Fruit fly (Drosophila melanogaster) whole organism, embryonic: ENCODE results near the gene ZnT77C.
A peak's percentile ranks its signal among the peaks of the same experiment; 100 is the strongest.

Experiments used
- Aef1 ChIP-seq: fragments of 200-800 bp; sonication (Bioruptor generic); IDR thresholded peaks from 3 replicates; pipeline ENCODE4 v1.3.6; 2022; ENCODE audit warnings: missing biosample characterization, missing genetic modification characterization
- Atf3 ChIP-seq: fragments of 200-800 bp; sonication (Bioruptor generic); optimal IDR thresholded peaks from 3 replicates; lab custom pipeline; 2016; ENCODE audit warnings: missing biosample characterization, missing genetic modification characterization
- Bteb2 ChIP-seq: fragments of 200-800 bp; sonication (Bioruptor generic); optimal IDR thresholded peaks from 2 replicates; lab custom pipeline; 2016; ENCODE audit warnings: missing biosample characterization, missing genetic modification characterization
- CG12219 ChIP-seq: fragments of 200-800 bp; sonication (Bioruptor generic); optimal IDR thresholded peaks from 3 replicates; lab custom pipeline; 2018; ENCODE audit warnings: missing biosample characterization, mild to moderate bottlenecking, missing genetic modification characterization
- CG1233 ChIP-seq: fragments of 200-800 bp; sonication (Bioruptor generic); optimal IDR thresholded peaks from 4 replicates; lab custom pipeline; 2018; ENCODE audit warnings: missing biosample characterization, mild to moderate bottlenecking, missing genetic modification characterization
- CG13424 ChIP-seq: fragments of 200-800 bp; sonication (Bioruptor generic); optimal IDR thresholded peaks from 2 replicates; lab custom pipeline; 2019; ENCODE audit warnings: missing biosample characterization, mild to moderate bottlenecking, missing genetic modification characterization, moderate library complexity
- CG14441 ChIP-seq: fragments of 200-800 bp; sonication (Bioruptor generic); IDR thresholded peaks from 2 replicates; pipeline ENCODE4 v1.3.6; 2022; ENCODE audit warnings: missing biosample characterization, missing genetic modification characterization
- CG14965 ChIP-seq: fragments of 200-800 bp; sonication (Bioruptor generic); optimal IDR thresholded peaks from 2 replicates; lab custom pipeline; 2016; ENCODE audit warnings: missing biosample characterization, missing genetic modification characterization, borderline replicate concordance
- CG16863 ChIP-seq: fragments of 200-800 bp; sonication (Bioruptor generic); optimal IDR thresholded peaks from 3 replicates; lab custom pipeline; 2016; ENCODE audit warnings: missing biosample characterization, missing genetic modification characterization
- CG17568 ChIP-seq: fragments of 200-800 bp; sonication (Bioruptor generic); optimal IDR thresholded peaks from 2 replicates; lab custom pipeline; 2018; ENCODE audit warnings: missing biosample characterization, mild to moderate bottlenecking, missing genetic modification characterization, moderate library complexity
- CG1832 ChIP-seq: fragments of 200-800 bp; sonication (Bioruptor generic); optimal IDR thresholded peaks from 2 replicates; lab custom pipeline; 2017; ENCODE audit warnings: missing biosample characterization, mild to moderate bottlenecking, missing genetic modification characterization, inconsistent platforms
- CG18476 ChIP-seq: fragments of 200-800 bp; sonication (Bioruptor generic); optimal IDR thresholded peaks from 2 replicates; lab custom pipeline; 2016; ENCODE audit warnings: missing biosample characterization, mild to moderate bottlenecking, missing genetic modification characterization
- CG2678 ChIP-seq: fragments of 200-800 bp; sonication (Bioruptor generic); optimal IDR thresholded peaks from 3 replicates; lab custom pipeline; 2019; ENCODE audit warnings: missing biosample characterization, mild to moderate bottlenecking, missing genetic modification characterization, moderate library complexity
- CG32767 ChIP-seq: fragments of 200-800 bp; sonication (Bioruptor generic); IDR thresholded peaks from 2 replicates; pipeline ENCODE4 v1.3.6; 2022; ENCODE audit warnings: missing biosample characterization, missing genetic modification characterization
- CG34376 ChIP-seq: fragments of 200-800 bp; sonication (Bioruptor generic); optimal IDR thresholded peaks from 2 replicates; lab custom pipeline; 2018; ENCODE audit warnings: missing biosample characterization, mild to moderate bottlenecking, missing genetic modification characterization
- CG34422 ChIP-seq: fragments of 200-800 bp; sonication (Bioruptor generic); IDR thresholded peaks from 3 replicates; pipeline ENCODE4 v1.3.6; 2022; ENCODE audit warnings: missing biosample characterization, missing genetic modification characterization
- CG5245 ChIP-seq: fragments of 200-800 bp; sonication (Bioruptor generic); optimal IDR thresholded peaks from 3 replicates; lab custom pipeline; 2016; ENCODE audit warnings: missing biosample characterization, missing genetic modification characterization
- CG8359 ChIP-seq: fragments of 200-800 bp; sonication (Bioruptor generic); optimal IDR thresholded peaks from 2 replicates; lab custom pipeline; 2017; ENCODE audit warnings: missing biosample characterization, mild to moderate bottlenecking, missing genetic modification characterization, borderline replicate concordance
- CG9215 ChIP-seq: fragments of 200-800 bp; sonication (Bioruptor generic); IDR thresholded peaks from 2 replicates; pipeline ENCODE4 v1.3.6; 2022; ENCODE audit warnings: missing biosample characterization, missing genetic modification characterization
- CkIIα-i1 ChIP-seq: fragments of 200-800 bp; sonication (Bioruptor generic); IDR thresholded peaks from 2 replicates; pipeline ENCODE4 v1.3.6; 2022; ENCODE audit warnings: missing biosample characterization, missing genetic modification characterization
- Dad ChIP-seq: fragments of 200-800 bp; sonication (Bioruptor generic); optimal IDR thresholded peaks from 3 replicates; lab custom pipeline; 2016; ENCODE audit warnings: missing biosample characterization, missing genetic modification characterization
- Deaf1 ChIP-seq: fragments of 200-800 bp; optimal IDR thresholded peaks from 3 replicates; lab custom pipeline; 2019; ENCODE audit warnings: missing biosample characterization, mild to moderate bottlenecking, missing genetic modification characterization, moderate library complexity
- Dek ChIP-seq: fragments of 200-800 bp; sonication (Bioruptor generic); optimal IDR thresholded peaks from 3 replicates; lab custom pipeline; 2019; ENCODE audit warnings: missing biosample characterization, mild to moderate bottlenecking, missing genetic modification characterization, moderate library complexity
- Drgx ChIP-seq: fragments of 200-800 bp; sonication (Bioruptor generic); IDR thresholded peaks from 2 replicates; pipeline ENCODE4 v1.3.6; 2022; ENCODE audit warnings: missing biosample characterization, missing genetic modification characterization
- Gug ChIP-seq: fragments of 200-800 bp; sonication (Bioruptor generic); IDR thresholded peaks from 4 replicates; pipeline ENCODE4 v1.3.6; 2022; ENCODE audit warnings: missing biosample characterization, missing genetic modification characterization
- Hmr ChIP-seq: fragments of 200-800 bp; sonication (Bioruptor generic); optimal IDR thresholded peaks from 3 replicates; lab custom pipeline; 2017; ENCODE audit warnings: mild to moderate bottlenecking, missing biosample characterization, missing genetic modification reagents, missing genetic modification characterization
- Kr ChIP-seq: fragments of 200-800 bp; sonication (Bioruptor generic); optimal IDR thresholded peaks from 2 replicates; lab custom pipeline; 2017; ENCODE audit warnings: missing biosample characterization, mild to moderate bottlenecking, missing genetic modification characterization
- MESR4 ChIP-seq: fragments of 200-800 bp; sonication (Bioruptor generic); optimal IDR thresholded peaks from 2 replicates; lab custom pipeline; 2018; ENCODE audit warnings: missing biosample characterization, mild to moderate bottlenecking, missing genetic modification characterization, moderate library complexity
- Neu2 ChIP-seq: fragments of 200-800 bp; sonication (Bioruptor generic); optimal IDR thresholded peaks from 3 replicates; lab custom pipeline; 2016; ENCODE audit warnings: missing biosample characterization, missing genetic modification characterization, borderline replicate concordance
- Sin3A ChIP-seq: fragments of >200 bp; optimal IDR thresholded peaks from 2 replicates; lab custom pipeline; 2018
- Taf1 ChIP-seq: fragments of 200-800 bp; sonication (Bioruptor generic); IDR thresholded peaks from 2 replicates; pipeline ENCODE4 v1.3.6; 2022; ENCODE audit warnings: missing biosample characterization, missing genetic modification characterization
- bab2 ChIP-seq: fragments of 200-800 bp; sonication (Bioruptor generic); optimal IDR thresholded peaks from 2 replicates; lab custom pipeline; 2016; ENCODE audit warnings: missing biosample characterization, missing genetic modification characterization
- cad ChIP-seq: fragments of >200 bp; optimal IDR thresholded peaks from 2 replicates; lab custom pipeline; 2017; ENCODE audit warnings: missing biosample characterization, missing genetic modification characterization
- cas ChIP-seq: fragments of 200-800 bp; sonication (Bioruptor generic); IDR thresholded peaks from 2 replicates; pipeline ENCODE4 v1.3.6; 2022; ENCODE audit warnings: missing biosample characterization, missing genetic modification characterization
- chinmo ChIP-seq: fragments of 200-800 bp; sonication (Bioruptor generic); IDR thresholded peaks from 4 replicates; pipeline ENCODE4 v1.3.6; 2022; ENCODE audit warnings: missing biosample characterization, missing genetic modification characterization; ENCODE audit not compliant: partially characterized antibody
- crol ChIP-seq: fragments of 200-800 bp; sonication (Bioruptor generic); IDR thresholded peaks from 2 replicates; pipeline ENCODE4 v1.3.6; 2022; ENCODE audit warnings: missing biosample characterization, missing genetic modification characterization
- ewg ChIP-seq: fragments of 200-800 bp; sonication (Bioruptor generic); optimal IDR thresholded peaks from 3 replicates; lab custom pipeline; 2017; ENCODE audit warnings: mild to moderate bottlenecking, missing biosample characterization, missing genetic modification reagents, missing genetic modification characterization
- fd64A ChIP-seq: fragments of 200-800 bp; sonication (Bioruptor generic); optimal IDR thresholded peaks from 3 replicates; lab custom pipeline; 2018; ENCODE audit warnings: missing biosample characterization, mild to moderate bottlenecking, missing genetic modification characterization
- gt ChIP-seq: fragments of 200-800 bp; sonication (Bioruptor generic); IDR thresholded peaks from 2 replicates; pipeline ENCODE4 v1.3.6; 2022; ENCODE audit warnings: missing biosample characterization, missing genetic modification characterization
- jing ChIP-seq: fragments of 200-800 bp; sonication (Bioruptor generic); optimal IDR thresholded peaks from 2 replicates; lab custom pipeline; 2018; ENCODE audit warnings: missing biosample characterization, mild to moderate bottlenecking, missing genetic modification characterization
- maf-S ChIP-seq: fragments of 200-800 bp; sonication (Bioruptor generic); optimal IDR thresholded peaks from 2 replicates; lab custom pipeline; 2016; ENCODE audit warnings: missing biosample characterization, missing genetic modification characterization
- pho ChIP-seq: fragments of 200-800 bp; sonication (Bioruptor generic); optimal IDR thresholded peaks from 2 replicates; lab custom pipeline; 2016; ENCODE audit warnings: missing biosample characterization, missing genetic modification characterization
- pita ChIP-seq: fragments of 200-800 bp; sonication (Bioruptor generic); optimal IDR thresholded peaks from 2 replicates; lab custom pipeline; 2017; ENCODE audit warnings: missing biosample characterization, mild to moderate bottlenecking, missing genetic modification characterization
- pnt ChIP-seq: fragments of 200-800 bp; sonication (Bioruptor generic); optimal IDR thresholded peaks from 3 replicates; lab custom pipeline; 2016; ENCODE audit warnings: missing biosample characterization, missing genetic modification characterization
- pzg ChIP-seq: fragments of 200-800 bp; sonication (Bioruptor generic); optimal IDR thresholded peaks from 3 replicates; lab custom pipeline; 2018; ENCODE audit warnings: missing biosample characterization, mild to moderate bottlenecking, missing genetic modification characterization, moderate library complexity
- ro ChIP-seq: fragments of 200-800 bp; sonication (Bioruptor generic); IDR thresholded peaks from 2 replicates; pipeline ENCODE4 v1.3.6; 2022; ENCODE audit warnings: missing biosample characterization, missing genetic modification characterization
- sd ChIP-seq: fragments of 200-800 bp; sonication (Bioruptor generic); optimal IDR thresholded peaks from 3 replicates; lab custom pipeline; 2018; ENCODE audit warnings: missing biosample characterization, mild to moderate bottlenecking, missing genetic modification characterization, moderate library complexity
- trem ChIP-seq: fragments of 200-800 bp; optimal IDR thresholded peaks from 3 replicates; lab custom pipeline; 2019; ENCODE audit warnings: missing biosample characterization, mild to moderate bottlenecking, missing genetic modification characterization, moderate library complexity
- tx ChIP-seq: fragments of 200-800 bp; sonication (Bioruptor generic); optimal IDR thresholded peaks from 2 replicates; lab custom pipeline; 2016; ENCODE audit warnings: missing biosample characterization, missing genetic modification characterization
- vnd ChIP-seq: fragments of 200-800 bp; sonication (Bioruptor generic); IDR thresholded peaks from 3 replicates; pipeline ENCODE4 v1.3.6; 2022; ENCODE audit warnings: missing biosample characterization, missing genetic modification characterization; ENCODE audit not compliant: partially characterized antibody
- wdn ChIP-seq: fragments of 200-800 bp; sonication (Bioruptor generic); IDR thresholded peaks from 2 replicates; pipeline ENCODE4 v1.3.6; 2022; ENCODE audit warnings: missing biosample characterization, missing genetic modification characterization

Gene ZnT77C

dm6 chr3L:20526196-20526740 lies 31.5 kb upstream of the ZnT77C start, which contains the start of gene Nubp2 (continued):
- TF ChIP-seq jing (GFP tag; lab: Kevin White, UChicago) = peak; percentile 85
- TF ChIP-seq maf-S = peak; percentile 94
- peak; percentile 90 for TF ChIP-seq ewg
- TF ChIP-seq Neu2 = peak; percentile 65
- peak; percentile 97 for TF ChIP-seq CG2678 (tag; lab: Kevin White, UChicago)
- peak; percentile 80 for TF ChIP-seq CG8359 (GFP tag; lab: Kevin White, UChicago)
- peak; percentile 83 for TF ChIP-seq Sin3A (lab: Kevin White, UChicago)
- TF ChIP-seq Aef1 = peak; percentile 91
- no peak for TF ChIP-seq vnd
- peak; percentile 90 for TF ChIP-seq sd (tag; lab: Kevin White, UChicago)
- TF ChIP-seq CG18476 (GFP tag; lab: Kevin White, UChicago) = peak; percentile 92
- TF ChIP-seq cad (GFP tag; lab: Kevin White, UChicago) = no peak
- TF ChIP-seq Bteb2 (GFP tag; lab: Kevin White, UChicago) = peak; percentile 94
- TF ChIP-seq fd64A (GFP tag; lab: Kevin White, UChicago) = peak; percentile 47
- peak; percentile 92 for TF ChIP-seq trem (tag; lab: Kevin White, UChicago)
- no peak for TF ChIP-seq crol (GFP tag; lab: Robert Waterston, UW)
- TF ChIP-seq tx = peak; percentile 92
- TF ChIP-seq chinmo (GFP tag; lab: Robert Waterston, UW) = no peak
- peak; percentile 91 for TF ChIP-seq CG12219 (GFP tag; lab: Kevin White, UChicago)
- TF ChIP-seq CG32767 (GFP tag; lab: Robert Waterston, UW) = peak; percentile 92
- no peak for TF ChIP-seq CkIIα-i1 (GFP tag; lab: Robert Waterston, UW)
- peak; percentile 88 for TF ChIP-seq Gug (GFP tag; lab: Robert Waterston, UW)
- TF ChIP-seq CG1832 = no peak
- peak; percentile 85 for TF ChIP-seq wdn (GFP tag; lab: Robert Waterston, UW)
- TF ChIP-seq Dek (tag; lab: Kevin White, UChicago) = peak; percentile 95
- peak; percentile 65 for TF ChIP-seq pzg (GFP tag; lab: Kevin White, UChicago)
- peak; percentile 91 for TF ChIP-seq CG34422 (GFP tag; lab: Robert Waterston, UW)
- peak; percentile 92 for TF ChIP-seq Atf3
- peak; percentile 75 for TF ChIP-seq gt (GFP tag; lab: Robert Waterston, UW)
- TF ChIP-seq pita (GFP tag; lab: Kevin White, UChicago) = no peak
- peak; percentile 79 for TF ChIP-seq ro
- peak; percentile 82 for TF ChIP-seq Taf1 (GFP tag; lab: Robert Waterston, UW)
- TF ChIP-seq CG13424 = peak; percentile 98
- TF ChIP-seq CG14441 (GFP tag; lab: Robert Waterston, UW) = peak; percentile 90
- peak; percentile 15 for TF ChIP-seq Kr (GFP tag; lab: Kevin White, UChicago)
- TF ChIP-seq Dad (GFP tag; lab: Kevin White, UChicago) = peak; percentile 92
- TF ChIP-seq CG14965 (GFP tag; lab: Kevin White, UChicago) = no peak
- peak; percentile 94 for TF ChIP-seq CG9215 (GFP tag; lab: Robert Waterston, UW)
- peak; percentile 89 for TF ChIP-seq CG17568 (GFP tag; lab: Kevin White, UChicago)
- peak; percentile 95 for TF ChIP-seq CG34376 (GFP tag; lab: Kevin White, UChicago)
- peak; percentile 95 for TF ChIP-seq pho (GFP tag; lab: Kevin White, UChicago)
- TF ChIP-seq bab2 (GFP tag; lab: Kevin White, UChicago) = peak; percentile 94
- TF ChIP-seq CG1233 (GFP tag; lab: Kevin White, UChicago) = peak; percentile 94
- TF ChIP-seq Hmr = peak; percentile 96
- TF ChIP-seq Deaf1 (tag; lab: Kevin White, UChicago) = peak; percentile 77
- TF ChIP-seq MESR4 (GFP tag; lab: Kevin White, UChicago) = peak; percentile 41
- TF ChIP-seq pnt (GFP tag; lab: Kevin White, UChicago) = peak; percentile 94
- peak; percentile 83 for TF ChIP-seq Drgx (GFP tag; lab: Robert Waterston, UW)
- TF ChIP-seq CG16863 (GFP tag; lab: Kevin White, UChicago) = peak; percentile 91
- peak; percentile 91 for TF ChIP-seq CG5245 (GFP tag; lab: Kevin White, UChicago)
- peak; percentile 81 for TF ChIP-seq cas (GFP tag; lab: Robert Waterston, UW)
